Comparison of ENCODE assay signal across 2 worm cellular contexts in genomic region chrV:2763105-2763504, ce11.
TF ChIP-seq lines count a peak whose summit lies in the region.

TSS of gene R05D8.7 (minus strand) at chrV:2763208.

TF ChIP-seq in whole organism, L1 larva, 84 proteins besides CTCF, POLR2A, EP300 and RAD21:
- TF ChIP-seq nhr-11 (tag; optimal IDR thresholded peaks at IDR 0.05; lab: Kevin White, UChicago): no peak
- no peak for TF ChIP-seq C04F5.9 (tag; optimal IDR thresholded peaks at IDR 0.05; lab: Kevin White, UChicago)
- no peak for TF ChIP-seq fkh-8 (tag; optimal IDR thresholded peaks at IDR 0.05; lab: Kevin White, UChicago)
- peak; percentile 32 for TF ChIP-seq skn-1 (tag; optimal IDR thresholded peaks at IDR 0.05; lab: Kevin White, UChicago)
- TF ChIP-seq unc-130 (tag; optimal IDR thresholded peaks at IDR 0.05; lab: Kevin White, UChicago): no peak
- peak; percentile 57 for TF ChIP-seq nhr-20 (tag; optimal IDR thresholded peaks at IDR 0.05; lab: Kevin White, UChicago)
- TF ChIP-seq mef-2 (tag; optimal IDR thresholded peaks at IDR 0.05; lab: Kevin White, UChicago): no peak

TF ChIP-seq in whole organism, L4 larva, 104 proteins besides CTCF, POLR2A, EP300 and RAD21:
- TF ChIP-seq aly-2 (tag; optimal IDR thresholded peaks at IDR 0.05; lab: Kevin White, UChicago) (no peak), spr-3 (GFP tag; optimal IDR thresholded peaks at IDR 0.05; lab: Kevin White, UChicago) (no peak), nhr-28 (tag; optimal IDR thresholded peaks at IDR 0.05; lab: Kevin White, UChicago) (peak; percentile 54)

Comparison
In these comparisons a context has a peak if more than half of its experiments do, and no peak if none do; other contexts are left out.
1. Of the 29 proteins assayed by ChIP-seq in both whole organism, L4 larva and whole organism, L1 larva: peak only in whole organism, L4 larva: nhr-28; only in whole organism, L1 larva: skn-1; in both: none; in neither: 27.